Fruit fly (Drosophila melanogaster) whole organism, embryonic: ENCODE results near the gene sing.

Source experiments
- Antp ChIP-seq: fragments of 200-800 bp; sonication (Bioruptor generic); optimal IDR thresholded peaks from 3 replicates; lab custom pipeline; 2016; ENCODE audit warnings: missing biosample characterization, missing genetic modification characterization
- Atf3 ChIP-seq: fragments of 200-800 bp; sonication (Bioruptor generic); optimal IDR thresholded peaks from 3 replicates; lab custom pipeline; 2016; ENCODE audit warnings: missing biosample characterization, missing genetic modification characterization
- BEAF-32 ChIP-seq: fragments of 200-800 bp; sonication (Bioruptor generic); optimal IDR thresholded peaks from 3 replicates; lab custom pipeline; 2017; ENCODE audit warnings: missing biosample characterization, missing genetic modification characterization, mild to moderate bottlenecking, moderate library complexity, missing genetic modification reagents
- CG10462 ChIP-seq: fragments of 200-800 bp; sonication (Bioruptor generic); optimal IDR thresholded peaks from 2 replicates; lab custom pipeline; 2016; ENCODE audit warnings: missing biosample characterization, missing genetic modification characterization
- CG11247 ChIP-seq: fragments of 200-800 bp; sonication (Bioruptor generic); IDR thresholded peaks from 2 replicates; pipeline ENCODE4 v1.3.6; 2022; ENCODE audit warnings: missing biosample characterization, missing genetic modification characterization
- CG11723 ChIP-seq: fragments of 200-800 bp; sonication (Bioruptor generic); optimal IDR thresholded peaks from 2 replicates; lab custom pipeline; 2017; ENCODE audit warnings: missing biosample characterization, mild to moderate bottlenecking, missing genetic modification characterization
- CG12071 ChIP-seq: fragments of 200-800 bp; sonication (Bioruptor generic); optimal IDR thresholded peaks from 3 replicates; lab custom pipeline; 2018; ENCODE audit warnings: missing biosample characterization, mild to moderate bottlenecking, missing genetic modification characterization
- CG12236 ChIP-seq: fragments of 200-800 bp; sonication (Bioruptor generic); optimal IDR thresholded peaks from 2 replicates; lab custom pipeline; 2016; ENCODE audit warnings: missing biosample characterization, missing genetic modification characterization
- CG12744 ChIP-seq: fragments of 200-800 bp; sonication (Bioruptor generic); optimal IDR thresholded peaks from 2 replicates; lab custom pipeline; 2016; ENCODE audit warnings: missing biosample characterization, missing genetic modification characterization
- CG12769 ChIP-seq: fragments of 200-800 bp; sonication (Bioruptor generic); optimal IDR thresholded peaks from 2 replicates; lab custom pipeline; 2019; ENCODE audit warnings: missing biosample characterization, mild to moderate bottlenecking, missing genetic modification characterization, moderate library complexity
- CG14014 ChIP-seq: fragments of 200-800 bp; sonication (Bioruptor generic); IDR thresholded peaks from 2 replicates; pipeline ENCODE4 v1.3.6; 2022; ENCODE audit warnings: missing biosample characterization, missing genetic modification characterization
- CG15514 ChIP-seq: fragments of 200-800 bp; sonication (Bioruptor generic); optimal IDR thresholded peaks from 3 replicates; lab custom pipeline; 2017; ENCODE audit warnings: missing biosample characterization, missing genetic modification characterization, mild to moderate bottlenecking, moderate library complexity, missing genetic modification reagents
- CG17385 ChIP-seq: fragments of 200-800 bp; sonication (Bioruptor generic); optimal IDR thresholded peaks from 3 replicates; lab custom pipeline; 2018; ENCODE audit warnings: missing biosample characterization, mild to moderate bottlenecking, missing genetic modification characterization
- CG30403 ChIP-seq: fragments of 200-800 bp; sonication (Bioruptor generic); optimal IDR thresholded peaks from 3 replicates; lab custom pipeline; 2016; ENCODE audit warnings: missing biosample characterization, missing genetic modification characterization
- CG31388 ChIP-seq: fragments of 200-800 bp; sonication (Bioruptor generic); optimal IDR thresholded peaks from 2 replicates; lab custom pipeline; 2016; ENCODE audit warnings: missing biosample characterization, missing genetic modification characterization
- CG32767 ChIP-seq: fragments of 200-800 bp; sonication (Bioruptor generic); IDR thresholded peaks from 2 replicates; pipeline ENCODE4 v1.3.6; 2022; ENCODE audit warnings: missing biosample characterization, missing genetic modification characterization
- CG6654 ChIP-seq: fragments of 200-800 bp; sonication (Bioruptor generic); optimal IDR thresholded peaks from 2 replicates; lab custom pipeline; 2017; ENCODE audit warnings: missing biosample characterization, mild to moderate bottlenecking, missing genetic modification characterization
- CG8281 ChIP-seq: fragments of 200-800 bp; sonication (Bioruptor generic); optimal IDR thresholded peaks from 2 replicates; lab custom pipeline; 2018; ENCODE audit warnings: missing biosample characterization, mild to moderate bottlenecking, missing genetic modification characterization, moderate library complexity
- CG8944 ChIP-seq: fragments of 200-800 bp; sonication (Bioruptor generic); optimal IDR thresholded peaks from 3 replicates; lab custom pipeline; 2016; ENCODE audit warnings: missing biosample characterization, missing genetic modification characterization
- CG9797 ChIP-seq: fragments of 200-800 bp; sonication (Bioruptor generic); optimal IDR thresholded peaks from 3 replicates; lab custom pipeline; 2018; ENCODE audit warnings: missing biosample characterization, mild to moderate bottlenecking, missing genetic modification characterization
- Camta ChIP-seq: fragments of 200-800 bp; sonication (Bioruptor generic); optimal IDR thresholded peaks from 2 replicates; lab custom pipeline; 2016; ENCODE audit warnings: missing biosample characterization, missing genetic modification characterization
- CrebB ChIP-seq: fragments of 200-800 bp; sonication (Bioruptor generic); optimal IDR thresholded peaks from 3 replicates; lab custom pipeline; 2018; ENCODE audit warnings: missing biosample characterization, mild to moderate bottlenecking, missing genetic modification characterization
- D19A ChIP-seq: fragments of 200-800 bp; optimal IDR thresholded peaks from 3 replicates; lab custom pipeline; 2019; ENCODE audit warnings: missing biosample characterization, mild to moderate bottlenecking, missing genetic modification characterization, moderate library complexity
- Dek ChIP-seq: fragments of 200-800 bp; sonication (Bioruptor generic); optimal IDR thresholded peaks from 3 replicates; lab custom pipeline; 2019; ENCODE audit warnings: missing biosample characterization, mild to moderate bottlenecking, missing genetic modification characterization, moderate library complexity
- Hand ChIP-seq: fragments of 200-800 bp; sonication (Bioruptor generic); optimal IDR thresholded peaks from 2 replicates; lab custom pipeline; 2017; ENCODE audit warnings: mild to moderate bottlenecking, missing biosample characterization, missing genetic modification reagents, missing genetic modification characterization
- Hr39 ChIP-seq: fragments of >200 bp; optimal IDR thresholded peaks from 2 replicates; lab custom pipeline; 2017
- MBD-R2 ChIP-seq: fragments of 200-800 bp; sonication (Bioruptor generic); IDR thresholded peaks from 2 replicates; pipeline ENCODE4 v1.3.6; 2022; ENCODE audit warnings: missing biosample characterization, missing genetic modification characterization
- MESR4 ChIP-seq: fragments of 200-800 bp; sonication (Bioruptor generic); optimal IDR thresholded peaks from 2 replicates; lab custom pipeline; 2018; ENCODE audit warnings: missing biosample characterization, mild to moderate bottlenecking, missing genetic modification characterization, moderate library complexity
- Meics ChIP-seq: fragments of 200-800 bp; sonication (Bioruptor generic); optimal IDR thresholded peaks from 2 replicates; lab custom pipeline; 2017; ENCODE audit warnings: missing biosample characterization, mild to moderate bottlenecking, missing genetic modification characterization
- Sox102F ChIP-seq: fragments of 200-800 bp; sonication (Bioruptor generic); optimal IDR thresholded peaks from 2 replicates; lab custom pipeline; 2018; ENCODE audit warnings: missing biosample characterization, mild to moderate bottlenecking, missing genetic modification characterization, moderate library complexity
- Tbp ChIP-seq: fragments of >200 bp; optimal IDR thresholded peaks from 2 replicates; lab custom pipeline; 2018; ENCODE audit warnings: missing biosample characterization, missing genetic modification characterization
- YL-1 ChIP-seq: fragments of 200-800 bp; sonication (Bioruptor generic); optimal IDR thresholded peaks from 3 replicates; lab custom pipeline; 2017; ENCODE audit warnings: missing biosample characterization, mild to moderate bottlenecking, missing genetic modification characterization
- amos ChIP-seq: fragments of 200-800 bp; sonication (Bioruptor generic); IDR thresholded peaks from 2 replicates; pipeline ENCODE4 v1.3.6; 2022; ENCODE audit warnings: missing biosample characterization, missing genetic modification characterization; ENCODE audit not compliant: partially characterized antibody
- bigmax ChIP-seq: fragments of 200-800 bp; sonication (Bioruptor generic); optimal IDR thresholded peaks from 2 replicates; lab custom pipeline; 2018; ENCODE audit warnings: missing biosample characterization, mild to moderate bottlenecking, missing genetic modification characterization
- corto ChIP-seq: fragments of 200-800 bp; sonication (Bioruptor generic); optimal IDR thresholded peaks from 2 replicates; lab custom pipeline; 2016; ENCODE audit warnings: missing biosample characterization, mild to moderate bottlenecking, missing genetic modification characterization, moderate library complexity
- crol ChIP-seq: fragments of 200-800 bp; sonication (Bioruptor generic); IDR thresholded peaks from 2 replicates; pipeline ENCODE4 v1.3.6; 2022; ENCODE audit warnings: missing biosample characterization, missing genetic modification characterization
- exex ChIP-seq: fragments of 200-800 bp; sonication (Bioruptor generic); optimal IDR thresholded peaks from 4 replicates; lab custom pipeline; 2018; ENCODE audit warnings: missing biosample characterization, mild to moderate bottlenecking, missing genetic modification characterization, moderate library complexity
- fd3F ChIP-seq: fragments of 200-800 bp; sonication (Bioruptor generic); optimal IDR thresholded peaks from 2 replicates; lab custom pipeline; 2018; ENCODE audit warnings: missing biosample characterization, mild to moderate bottlenecking, missing genetic modification characterization, moderate library complexity
- gsb ChIP-seq: fragments of 200-800 bp; sonication (Bioruptor generic); IDR thresholded peaks from 2 replicates; pipeline ENCODE4 v1.3.6; 2022; ENCODE audit warnings: missing biosample characterization, missing genetic modification characterization
- hb ChIP-seq: fragments of 200-800 bp; sonication (Bioruptor generic); IDR thresholded peaks from 3 replicates; pipeline ENCODE4 v1.3.6; 2022; ENCODE audit warnings: missing biosample characterization, missing genetic modification characterization; ENCODE audit not compliant: partially characterized antibody
- hkb ChIP-seq, 2 experiments: fragments of 200-800 bp in 1 of 2; fragments of >200 bp in 1 of 2; sonication (Bioruptor generic) in 1 of 2; IDR thresholded peaks in 1 of 2; optimal IDR thresholded peaks in 1 of 2; 2 replicates each; pipeline versions ENCODE4 v1.3.6 to Lab custom; 2017 to 2022; ENCODE audit warnings: missing biosample characterization in 1 of 2, missing genetic modification characterization in 1 of 2
- kah ChIP-seq: fragments of 200-800 bp; sonication (Bioruptor generic); optimal IDR thresholded peaks from 2 replicates; lab custom pipeline; 2018; ENCODE audit warnings: missing biosample characterization, mild to moderate bottlenecking, missing genetic modification characterization
- lab ChIP-seq: fragments of 200-800 bp; sonication (Bioruptor generic); optimal IDR thresholded peaks from 3 replicates; lab custom pipeline; 2017; ENCODE audit warnings: missing biosample characterization, missing genetic modification characterization, mild to moderate bottlenecking, moderate library complexity, missing genetic modification reagents
- lmd ChIP-seq: fragments of 200-800 bp; sonication (Bioruptor generic); IDR thresholded peaks from 2 replicates; pipeline ENCODE4 v1.3.6; 2022; ENCODE audit warnings: missing biosample characterization, missing genetic modification characterization
- lola ChIP-seq, 3 experiments: fragments of >200 bp in 2 of 3; fragments of 200-800 bp in 1 of 3; sonication (Bioruptor generic) in 1 of 3; optimal IDR thresholded peaks; 2 replicates each; lab custom pipeline; 2017 to 2019; ENCODE audit warnings: missing biosample characterization in 3 of 3, missing genetic modification characterization in 3 of 3, mild to moderate bottlenecking in 1 of 3, moderate library complexity in 1 of 3
- nerfin-1 ChIP-seq: fragments of 200-800 bp; sonication (Bioruptor generic); optimal IDR thresholded peaks from 3 replicates; lab custom pipeline; 2019; ENCODE audit warnings: missing biosample characterization, mild to moderate bottlenecking, missing genetic modification characterization, moderate library complexity
- pb ChIP-seq: fragments of 200-800 bp; sonication (Bioruptor generic); optimal IDR thresholded peaks from 3 replicates; lab custom pipeline; 2016; ENCODE audit warnings: missing biosample characterization, missing genetic modification characterization
- rib ChIP-seq: fragments of 200-800 bp; sonication (Bioruptor generic); IDR thresholded peaks from 2 replicates; pipeline ENCODE4 v1.3.6; 2022; ENCODE audit warnings: missing biosample characterization, missing genetic modification characterization
- tna ChIP-seq: fragments of 200-800 bp; sonication (Bioruptor generic); IDR thresholded peaks from 2 replicates; pipeline ENCODE4 v1.3.6; 2022; ENCODE audit warnings: missing biosample characterization, missing genetic modification characterization; ENCODE audit not compliant: partially characterized antibody
- vfl ChIP-seq: fragments of 200-800 bp; sonication (Bioruptor generic); optimal IDR thresholded peaks from 2 replicates; lab custom pipeline; 2016; ENCODE audit warnings: missing biosample characterization, missing genetic modification characterization

Gene sing

dm6 chrX:16691440-16691839, 12.3 kb downstream of the sing start (continued):
- TF ChIP-seq lola (GFP tag; optimal IDR thresholded peaks at IDR 0.05; lab: Kevin White, UChicago) (peak in 1 of 3 experiments; percentile 81), corto (GFP tag; lab: Kevin White, UChicago) (no peak), CG8281 (tag; lab: Kevin White, UChicago) (peak; percentile 36), CG15514 (GFP tag; lab: Kevin White, UChicago) (peak; percentile 56), Atf3 (GFP tag; lab: Kevin White, UChicago) (peak; percentile 82), Camta (GFP tag; lab: Kevin White, UChicago) (peak; percentile 80), YL-1 (GFP tag; lab: Kevin White, UChicago) (peak; percentile 1), CG12071 (GFP tag; lab: Kevin White, UChicago) (peak; percentile 88), CG8944 (GFP tag; lab: Kevin White, UChicago) (peak; percentile 84), CG30403 (GFP tag; lab: Kevin White, UChicago) (peak; percentile 83), gsb (peak; percentile 61; the same call in 1 of the 2 replicates), hkb (optimal IDR thresholded peaks at IDR 0.05; lab: Kevin White, UChicago) (no peak), hkb (GFP tag; IDR thresholded peaks at IDR 0.05; lab: Robert Waterston, UW) (peak; percentile 91), vfl (GFP tag; lab: Kevin White, UChicago) (peak; percentile 32), pb (GFP tag; lab: Kevin White, UChicago) (peak; percentile 86), kah (GFP tag; lab: Kevin White, UChicago) (peak; percentile 66), CG11247 (GFP tag; lab: Robert Waterston, UW) (peak; percentile 76), MESR4 (GFP tag; lab: Kevin White, UChicago) (peak; percentile 23), Hand (no peak), hb (GFP tag; lab: Robert Waterston, UW) (no peak), CG6654 (GFP tag; lab: Kevin White, UChicago) (peak; percentile 67), CG32767 (peak; percentile 65; the same call in 1 of the 2 replicates), MBD-R2 (GFP tag; lab: Robert Waterston, UW) (peak; percentile 36; the same call in 1 of the 2 replicates), Tbp (no peak), lmd (peak; percentile 83), CG11723 (GFP tag; lab: Kevin White, UChicago) (peak; percentile 76), CG12744 (GFP tag; lab: Kevin White, UChicago) (peak; percentile 35), CG17385 (peak; percentile 83), D19A (tag; lab: Kevin White, UChicago) (peak; percentile 80), Sox102F (GFP tag; lab: Kevin White, UChicago) (peak; percentile 93), CG31388 (peak; percentile 63), CrebB (tag; lab: Kevin White, UChicago) (peak; percentile 74), Meics (GFP tag; lab: Kevin White, UChicago) (peak; percentile 64), tna (no peak), lab (GFP tag; lab: Kevin White, UChicago) (peak; percentile 85), amos (GFP tag; lab: Robert Waterston, UW) (no peak), CG10462 (GFP tag; lab: Kevin White, UChicago) (peak; percentile 74), Antp (GFP tag; lab: Kevin White, UChicago) (peak; percentile 91), bigmax (GFP tag; lab: Kevin White, UChicago) (no peak), fd3F (peak; percentile 37), Dek (tag; lab: Kevin White, UChicago) (peak; percentile 67), rib (GFP tag; lab: Robert Waterston, UW) (peak; percentile 40; the same call in 1 of the 2 replicates), nerfin-1 (tag; lab: Kevin White, UChicago) (peak; percentile 76), CG14014 (peak; percentile 86), crol (peak; percentile 52), BEAF-32 (GFP tag; lab: Kevin White, UChicago) (no peak), CG12769 (tag; lab: Kevin White, UChicago) (peak; percentile 85), exex (no peak), CG9797 (no peak), CG12236 (GFP tag; lab: Kevin White, UChicago) (peak; percentile 70), Hr39 (lab: Kevin White, UChicago) (no peak)
